Worm (Caenorhabditis elegans) whole organism, L4 larva: ENCODE results near the gene F53F4.1.

Experiments used
- F10B5.3 ChIP-seq: sonication (generic microtip); optimal IDR thresholded peaks from 2 replicates; lab custom pipeline; 2016; ENCODE audit warnings: mild to moderate bottlenecking, missing genetic modification characterization, missing compliant biosample characterization
- F37D6.2 ChIP-seq: sonication (generic microtip); optimal IDR thresholded peaks from 2 replicates; lab custom pipeline; 2016; ENCODE audit warnings: mild to moderate bottlenecking, missing genetic modification characterization, missing compliant biosample characterization
- R02D3.7 ChIP-seq: fragments of 150-350 bp; sonication (generic microtip); optimal IDR thresholded peaks from 3 replicates; lab custom pipeline; 2014; ENCODE audit warnings: missing biosample characterization, missing genetic modification characterization
- T20F7.1 ChIP-seq: fragments of 200-800 bp; sonication (Bioruptor generic); optimal IDR thresholded peaks from 2 replicates; lab custom pipeline; 2018; ENCODE audit warnings: mild to moderate bottlenecking, missing genetic modification characterization, missing compliant biosample characterization
- Y48G9A.11 ChIP-seq: fragments of 200-800 bp; sonication (Bioruptor generic); IDR thresholded peaks from 2 replicates; pipeline ENCODE4 v1.3.6; 2022; ENCODE audit warnings: missing genetic modification reagents, missing genetic modification characterization, missing compliant biosample characterization
- Y5F2A.4 ChIP-seq: fragments of 200-800 bp; sonication (Bioruptor generic); optimal IDR thresholded peaks from 2 replicates; lab custom pipeline; 2018; ENCODE audit warnings: mild to moderate bottlenecking, missing genetic modification characterization, missing compliant biosample characterization
- ZK546.5 ChIP-seq, 2 experiments: sonication (generic microtip); optimal IDR thresholded peaks; 2 replicates each; lab custom pipeline; 2017; ENCODE audit warnings: missing biosample characterization in 2 of 2, missing genetic modification characterization in 2 of 2
- aly-2 ChIP-seq: sonication (generic microtip); optimal IDR thresholded peaks from 2 replicates; lab custom pipeline; 2018; ENCODE audit warnings: missing biosample characterization, missing genetic modification characterization
- ama-1 ChIP-seq: fragments of 150-350 bp; optimal IDR thresholded peaks from 2 replicates; lab custom pipeline; 2014; ENCODE audit warnings: inconsistent platforms, mixed read lengths
- ceh-20 ChIP-seq: fragments of 200-800 bp; sonication (Bioruptor generic); IDR thresholded peaks from 2 replicates; pipeline ENCODE4 v1.3.6; 2022; ENCODE audit warnings: missing genetic modification reagents, missing genetic modification characterization, missing compliant biosample characterization
- ceh-32 ChIP-seq: sonication (generic microtip); optimal IDR thresholded peaks from 2 replicates; lab custom pipeline; 2016; ENCODE audit warnings: mild to moderate bottlenecking, missing genetic modification characterization, missing compliant biosample characterization; ENCODE audit not compliant: poor library complexity
- ceh-82 ChIP-seq: sonication (generic microtip); optimal IDR thresholded peaks from 2 replicates; lab custom pipeline; 2017; ENCODE audit warnings: missing biosample characterization, missing genetic modification characterization
- ces-1 ChIP-seq: fragments of 150-350 bp; sonication (generic microtip); optimal IDR thresholded peaks from 4 replicates; lab custom pipeline; 2014; ENCODE audit warnings: missing biosample characterization, missing genetic modification reagents, missing genetic modification characterization
- ctbp-1 ChIP-seq: fragments of 200-800 bp; sonication (Bioruptor generic); IDR thresholded peaks from 2 replicates; pipeline ENCODE4 v1.3.6; 2022; ENCODE audit warnings: missing genetic modification reagents, missing genetic modification characterization, missing compliant biosample characterization
- daf-19 ChIP-seq: fragments of 200-800 bp; sonication (Bioruptor generic); conservative IDR thresholded peaks from 2 replicates; pipeline ENCODE4 v1.3.6; 2022; ENCODE audit warnings: missing genetic modification characterization, missing compliant biosample characterization
- daf-8 ChIP-seq: fragments of 200-800 bp; sonication (Bioruptor generic); IDR thresholded peaks from 2 replicates; pipeline ENCODE4 v1.3.6; 2022; ENCODE audit warnings: missing genetic modification characterization, missing compliant biosample characterization
- dmd-6 ChIP-seq: fragments of 200-800 bp; sonication (Bioruptor generic); IDR thresholded peaks from 2 replicates; pipeline ENCODE4 v1.3.6; 2022; ENCODE audit warnings: missing genetic modification reagents, missing genetic modification characterization, missing compliant biosample characterization
- dmd-8 ChIP-seq: fragments of 200-800 bp; sonication (Bioruptor generic); IDR thresholded peaks from 2 replicates; pipeline ENCODE4 v1.3.6; 2022; ENCODE audit warnings: missing genetic modification characterization, missing compliant biosample characterization
- dmd-9 ChIP-seq: fragments of 200-800 bp; sonication (Bioruptor generic); IDR thresholded peaks from 2 replicates; pipeline ENCODE4 v1.3.6; 2022; ENCODE audit warnings: missing genetic modification reagents, missing genetic modification characterization, missing compliant biosample characterization
- dpl-1 ChIP-seq: fragments of 150-350 bp; optimal IDR thresholded peaks from 2 replicates; lab custom pipeline; 2014; ENCODE audit warnings: missing biosample characterization, missing genetic modification reagents, missing genetic modification characterization
- duxl-1 ChIP-seq: sonication (generic microtip); optimal IDR thresholded peaks from 2 replicates; lab custom pipeline; 2016; ENCODE audit warnings: mild to moderate bottlenecking, missing genetic modification characterization, moderate library complexity, missing compliant biosample characterization; ENCODE audit not compliant: poor library complexity
- dve-1 ChIP-seq: sonication (generic microtip); optimal IDR thresholded peaks from 2 replicates; lab custom pipeline; 2017; ENCODE audit warnings: antibody characterized with exemption, mild to moderate bottlenecking, missing genetic modification characterization, missing compliant biosample characterization; ENCODE audit not compliant: insufficient read depth
- egl-27 ChIP-seq: sonication (generic microtip); optimal IDR thresholded peaks from 3 replicates; lab custom pipeline; 2017; ENCODE audit warnings: missing biosample characterization, missing genetic modification reagents, missing genetic modification characterization
- fos-1 ChIP-seq: fragments of 150-350 bp; optimal IDR thresholded peaks from 2 replicates; lab custom pipeline; 2014; ENCODE audit warnings: missing biosample characterization, missing genetic modification characterization
- hif-1 ChIP-seq, 2 experiments: sonication (generic microtip); optimal IDR thresholded peaks; 2 replicates each; lab custom pipeline; 2016 to 2017; ENCODE audit warnings: missing compliant biosample characterization in 2 of 2, missing genetic modification characterization in 2 of 2, missing genetic modification reagents in 2 of 2, missing genotype in 2 of 2, mild to moderate bottlenecking in 1 of 2
- hlh-30 ChIP-seq: sonication (generic microtip); optimal IDR thresholded peaks from 2 replicates; lab custom pipeline; 2017; ENCODE audit warnings: antibody characterized with exemption, mild to moderate bottlenecking, missing genetic modification characterization, missing compliant biosample characterization; ENCODE audit not compliant: insufficient read depth
- hmg-1.1 ChIP-seq: fragments of 200-800 bp; sonication (Bioruptor generic); IDR thresholded peaks from 2 replicates; pipeline ENCODE4 v1.3.6; 2022; ENCODE audit warnings: missing genetic modification reagents, missing genetic modification characterization, missing compliant biosample characterization
- lin-1 ChIP-seq: fragments of 200-800 bp; sonication (Bioruptor generic); IDR thresholded peaks from 2 replicates; pipeline ENCODE4 v1.3.6; 2022; ENCODE audit warnings: missing genetic modification reagents, missing genetic modification characterization, missing compliant biosample characterization
- lin-38 ChIP-seq: fragments of 200-800 bp; sonication (Bioruptor generic); IDR thresholded peaks from 2 replicates; pipeline ENCODE4 v1.3.6; 2022; ENCODE audit warnings: missing genetic modification reagents, missing genetic modification characterization, missing compliant biosample characterization
- madf-9 ChIP-seq: fragments of 200-800 bp; sonication (Bioruptor generic); conservative IDR thresholded peaks from 2 replicates; pipeline ENCODE4 v1.3.6; 2022; ENCODE audit warnings: missing genetic modification reagents, missing genetic modification characterization, missing compliant biosample characterization
- mxl-2 ChIP-seq: fragments of 200-800 bp; sonication (Bioruptor generic); conservative IDR thresholded peaks from 2 replicates; pipeline ENCODE4 v1.3.6; 2022; ENCODE audit warnings: missing genetic modification reagents, missing genetic modification characterization, missing compliant biosample characterization
- nhr-41 ChIP-seq: fragments of 200-800 bp; sonication (Bioruptor generic); IDR thresholded peaks from 2 replicates; pipeline ENCODE4 v1.3.6; 2022; ENCODE audit warnings: missing genetic modification reagents, missing genetic modification characterization, missing compliant biosample characterization
- nhr-42 ChIP-seq: fragments of 200-800 bp; sonication (Bioruptor generic); IDR thresholded peaks from 2 replicates; pipeline ENCODE4 v1.3.6; 2022; ENCODE audit warnings: missing genetic modification characterization, missing compliant biosample characterization
- nhr-77 ChIP-seq: fragments of 150-350 bp; optimal IDR thresholded peaks from 2 replicates; lab custom pipeline; 2014; ENCODE audit warnings: missing biosample characterization, missing genetic modification characterization
- pha-4 ChIP-seq, 2 experiments: fragments of 150-350 bp in 1 of 2; fragments of 200-800 bp in 1 of 2; sonication (Bioruptor generic) in 1 of 2; IDR thresholded peaks in 1 of 2; optimal IDR thresholded peaks in 1 of 2; 2 replicates each; pipeline versions ENCODE4 v1.3.6 to Lab custom; 2014 to 2022; ENCODE audit warnings: missing genetic modification characterization in 2 of 2, missing genetic modification reagents in 2 of 2, missing biosample characterization in 1 of 2, missing compliant biosample characterization in 1 of 2
- sdz-12 ChIP-seq: fragments of 200-800 bp; sonication (Bioruptor generic); optimal IDR thresholded peaks from 2 replicates; lab custom pipeline; 2018; ENCODE audit warnings: mild to moderate bottlenecking, missing genetic modification characterization, missing compliant biosample characterization
- skn-1 ChIP-seq: fragments of 150-350 bp; optimal IDR thresholded peaks from 2 replicates; lab custom pipeline; 2014; ENCODE audit warnings: missing biosample characterization, missing genetic modification characterization
- tag-97 ChIP-seq: fragments of 200-800 bp; sonication (Bioruptor generic); IDR thresholded peaks from 2 replicates; pipeline ENCODE4 v1.3.6; 2022; ENCODE audit warnings: missing genetic modification characterization, missing compliant biosample characterization
- unc-62 ChIP-seq, 3 experiments: fragments of 150-350 bp in 1 of 3; sonication (generic microtip); optimal IDR thresholded peaks in 2 of 3; peaks in 1 of 3; 1 replicate in 1 of 3; 2 replicates in 2 of 3; lab custom pipeline; 2014 to 2017; ENCODE audit warnings: missing biosample characterization in 3 of 3, missing genetic modification characterization in 3 of 3, missing genetic modification reagents in 3 of 3, missing genotype in 1 of 3
- zag-1 ChIP-seq: fragments of 150-350 bp; optimal IDR thresholded peaks from 2 replicates; lab custom pipeline; 2014; ENCODE audit warnings: missing biosample characterization, missing genetic modification characterization
- zfp-3 ChIP-seq: fragments of 200-800 bp; sonication (Bioruptor generic); conservative IDR thresholded peaks from 2 replicates; pipeline ENCODE4 v1.3.6; 2022; ENCODE audit warnings: missing genetic modification reagents, missing genetic modification characterization, missing compliant biosample characterization
- zip-11 ChIP-seq: fragments of 200-800 bp; sonication (Bioruptor generic); IDR thresholded peaks from 2 replicates; pipeline ENCODE4 v1.3.6; 2022; ENCODE audit warnings: missing genetic modification characterization, missing compliant biosample characterization

Gene F53F4.1

ce11 chrV:13619752-13620151 lies 35.2 kb downstream of the F53F4.1 start, which contains the start of gene srd-11:
Gene srd-11, minus strand, starts transcription at chrV:13619852.
- TF ChIP-seq dmd-6 (GFP tag; lab: Robert Waterston, UW): no peak
- no peak for TF ChIP-seq hlh-30
- no peak for TF ChIP-seq hmg-1.1
- no peak for TF ChIP-seq F10B5.3 (tag; lab: Kevin White, UChicago)
- no peak for TF ChIP-seq ceh-20
- TF ChIP-seq daf-19 (GFP tag; lab: Robert Waterston, UW): no peak
- TF ChIP-seq sdz-12 (GFP tag; lab: Kevin White, UChicago): no peak
- no peak for TF ChIP-seq nhr-77
- TF ChIP-seq mxl-2 (GFP tag; lab: Robert Waterston, UW): no peak
- TF ChIP-seq dmd-8 (GFP tag; lab: Robert Waterston, UW): no peak
- TF ChIP-seq nhr-41: no peak
- TF ChIP-seq daf-8: no peak
- TF ChIP-seq ZK546.5 (tag; optimal IDR thresholded peaks at IDR 0.05; lab: Kevin White, UChicago): no peak
- TF ChIP-seq aly-2: no peak
- TF ChIP-seq zfp-3: no peak
- TF ChIP-seq ama-1: no peak
- no peak for TF ChIP-seq fos-1 (tag; lab: Kevin White, UChicago)
- TF ChIP-seq ceh-32: no peak
- TF ChIP-seq nhr-42 (GFP tag; lab: Robert Waterston, UW): no peak
- no peak for TF ChIP-seq skn-1 (tag; lab: Kevin White, UChicago)

- TF ChIP-seq egl-27 (tag; lab: Kevin White, UChicago) (no peak), duxl-1 (tag; lab: Kevin White, UChicago) (no peak)
Measured at ce11 chrV:13620676-13621075, 36.1 kb downstream of the F53F4.1 start, which contains the start of gene F53F4.15. Gene F53F4.15, plus strand, starts transcription at chrV:13620976.

- TF ChIP-seq unc-62 (GFP tag; optimal IDR thresholded peaks at IDR 0.05 in 1 of 2; lab: Kevin White, UChicago) (peak in 1 of 2 experiments; percentile 54), unc-62 (tag; optimal IDR thresholded peaks at IDR 0.05; lab: Kevin White, UChicago) (no peak), R02D3.7 (tag; lab: Kevin White, UChicago) (no peak)
- TF ChIP-seq, all 104 proteins: peak for 1
Measured at ce11 chrV:13621720-13622119, 37.1 kb downstream of the F53F4.1 start, which contains the start of gene F53F4.16. Gene F53F4.16, minus strand, starts transcription at chrV:13621820.

- TF ChIP-seq lin-38 (GFP tag; lab: Robert Waterston, UW) (peak; percentile 44; the same call in 1 of the 2 replicates), pha-4 (GFP tag; IDR thresholded peaks at IDR 0.05; lab: Robert Waterston, UW) (0 out of 2 replicates have a peak, but pooled peaks have one; percentile 16), pha-4 (tag; optimal IDR thresholded peaks at IDR 0.05; lab: Kevin White, UChicago) (no peak), tag-97 (no peak), ceh-82 (tag; lab: Kevin White, UChicago) (no peak)
Measured at ce11 chrV:13624424-13624823, 39.8 kb downstream of the F53F4.1 start, which contains the start of gene F53F4.11. Gene F53F4.11, minus strand, starts transcription at chrV:13624524.

ce11 chrV:13625517-13626097 lies 41.0 kb downstream of the F53F4.1 start, which contains the start of the genes nduv-2 and F53F4.12:
Gene nduv-2, minus strand, starts transcription at chrV:13625567.
Gene F53F4.12, plus strand, starts transcription at chrV:13626047.
- TF ChIP-seq dve-1 (tag; lab: Kevin White, UChicago) (no peak), lin-38 (GFP tag; lab: Robert Waterston, UW) (0 out of 2 replicates have a peak, but pooled peaks have one; percentile 25), hif-1 (tag; optimal IDR thresholded peaks at IDR 0.05; lab: Kevin White, UChicago) (peak in 1 of 2 experiments; percentile 13), Y5F2A.4 (GFP tag; lab: Kevin White, UChicago) (no peak), F37D6.2 (tag; lab: Kevin White, UChicago) (no peak), Y48G9A.11 (GFP tag; lab: Robert Waterston, UW) (peak; percentile 71), nhr-41 (no peak), R02D3.7 (tag; lab: Kevin White, UChicago) (peak; percentile 39), ZK546.5 (tag; optimal IDR thresholded peaks at IDR 0.05; lab: Kevin White, UChicago) (no peak), ctbp-1 (GFP tag; lab: Robert Waterston, UW) (no peak), unc-62 (GFP tag; optimal IDR thresholded peaks at IDR 0.05 in 1 of 2; lab: Kevin White, UChicago) (no peak), unc-62 (tag; optimal IDR thresholded peaks at IDR 0.05; lab: Kevin White, UChicago) (no peak), nhr-77 (no peak), dpl-1 (GFP tag; lab: Kevin White, UChicago) (peak; percentile 3), dmd-9 (GFP tag; lab: Robert Waterston, UW) (no peak), ces-1 (no peak), zag-1 (tag; lab: Kevin White, UChicago) (no peak), lin-1 (GFP tag; lab: Robert Waterston, UW) (no peak), madf-9 (no peak), zip-11 (GFP tag; lab: Robert Waterston, UW) (no peak), T20F7.1 (peak; percentile 90)
